Fruit fly (Drosophila melanogaster): ENCODE results near the gene Dhc1.

The Dhc1 gene

dm6 chr3R:9618331-9618730 lies 56.1 kb downstream of the Dhc1 start (continued):
- TF ChIP-seq CG2202 (tag; optimal IDR thresholded peaks at IDR 0.05) (peak; percentile 45), CG30403 (GFP tag; optimal IDR thresholded peaks at IDR 0.05) (peak; percentile 78), CG11695 (GFP tag; IDR thresholded peaks at IDR 0.05) (peak; percentile 72; the same call in 2 of the 3 replicates), pita (GFP tag; optimal IDR thresholded peaks at IDR 0.05) (no peak), MTF-1 (GFP tag; optimal IDR thresholded peaks at IDR 0.05; ENCODE audit: borderline replicate concordance) (peak; percentile 26), crp (GFP tag; optimal IDR thresholded peaks at IDR 0.05) (peak in 1 of 2 experiments; percentile 1), Hey (tag; optimal IDR thresholded peaks at IDR 0.05) (no peak), chn (GFP tag; optimal IDR thresholded peaks at IDR 0.05) (peak; percentile 62), Doc2 (GFP tag; IDR thresholded peaks at IDR 0.05) (peak; percentile 44; the same call in 1 of the 2 replicates), CTCF (GFP tag; optimal IDR thresholded peaks at IDR 0.05) (peak; percentile 22), cad (GFP tag; optimal IDR thresholded peaks at IDR 0.05) (no peak), CG14050 (GFP tag; IDR thresholded peaks at IDR 0.05) (peak; percentile 64), Blimp-1 (GFP tag; optimal IDR thresholded peaks at IDR 0.05) (peak; percentile 82), bsh (GFP tag; optimal IDR thresholded peaks at IDR 0.05) (peak in 1 of 2 experiments; percentile 87), pzg (GFP tag; optimal IDR thresholded peaks at IDR 0.05) (no peak), Atf6 (GFP tag; IDR thresholded peaks at IDR 0.05) (peak; percentile 49; the same call in 1 of the 2 replicates), sens (GFP tag) (peak; percentile 95), CG18599 (GFP tag; optimal IDR thresholded peaks at IDR 0.05) (peak; percentile 64), Chrac-16 (GFP tag; optimal IDR thresholded peaks at IDR 0.05) (peak; percentile 69), dm (GFP tag; optimal IDR thresholded peaks at IDR 0.05) (peak; percentile 2), Oli (tag; optimal IDR thresholded peaks at IDR 0.05) (peak; percentile 78), Optix (GFP tag; IDR thresholded peaks at IDR 0.05) (peak; percentile 89), Usf (GFP tag; optimal IDR thresholded peaks at IDR 0.05) (peak; percentile 9), toy (GFP tag; IDR thresholded peaks at IDR 0.05) (peak; percentile 62; the same call in 1 of the 2 replicates), ssp (GFP tag; IDR thresholded peaks at IDR 0.05) (peak; percentile 60; the same call in 1 of the 2 replicates), CG1602 (GFP tag; optimal IDR thresholded peaks at IDR 0.05) (peak; percentile 66), Camta (GFP tag; optimal IDR thresholded peaks at IDR 0.05) (peak; percentile 73), CG9817 (tag; optimal IDR thresholded peaks at IDR 0.05) (peak; percentile 63), dan (GFP tag; IDR thresholded peaks at IDR 0.05) (no peak), nau (GFP tag; optimal IDR thresholded peaks at IDR 0.05) (peak; percentile 59), bab2 (GFP tag; optimal IDR thresholded peaks at IDR 0.05) (peak; percentile 76), Dbx (GFP tag; IDR thresholded peaks at IDR 0.05) (0 out of 3 replicates have a peak, but pooled peaks have one; percentile 43), dmrt11E (tag; optimal IDR thresholded peaks at IDR 0.05) (peak; percentile 66), al (GFP tag; IDR thresholded peaks at IDR 0.05) (no peak), HLHmδ (GFP tag; optimal IDR thresholded peaks at IDR 0.05) (no peak), CG4707 (GFP tag; optimal IDR thresholded peaks at IDR 0.05) (peak; percentile 48), Poxn (GFP tag; IDR thresholded peaks at IDR 0.05) (no peak), phol (tag; optimal IDR thresholded peaks at IDR 0.05) (peak; percentile 75), BEAF-32 (GFP tag; optimal IDR thresholded peaks at IDR 0.05) (no peak), CG1647 (GFP tag; optimal IDR thresholded peaks at IDR 0.05) (peak; percentile 62), CG43689 (GFP tag; IDR thresholded peaks at IDR 0.05) (0 out of 2 replicates have a peak, but pooled peaks have one; percentile 21), Bteb2 (GFP tag; optimal IDR thresholded peaks at IDR 0.05) (peak; percentile 33), CG11723 (GFP tag; optimal IDR thresholded peaks at IDR 0.05) (peak; percentile 56), ATbp (GFP tag; optimal IDR thresholded peaks at IDR 0.05) (peak; percentile 74), HmgZ (tag; optimal IDR thresholded peaks at IDR 0.05) (peak; percentile 25), Mrtf (GFP tag; IDR thresholded peaks at IDR 0.05) (peak; percentile 79), sqz (GFP tag; optimal IDR thresholded peaks at IDR 0.05) (peak; percentile 21), jumu (GFP tag; optimal IDR thresholded peaks at IDR 0.05) (peak; percentile 68), CG10209 (GFP tag; optimal IDR thresholded peaks at IDR 0.05) (peak; percentile 54), bcd (GFP tag; optimal IDR thresholded peaks at IDR 0.05) (peak; percentile 66), CG15269 (tag; optimal IDR thresholded peaks at IDR 0.05) (peak; percentile 71)
